Fruit fly (Drosophila melanogaster) whole organism, embryonic: Measurements from ENCODE around the gene Cpr92A.
A peak's percentile ranks its signal among the peaks of the same experiment; 100 is the strongest.

Experiments
- Atf6 ChIP-seq: fragments of 200-800 bp; sonication (Bioruptor generic); IDR thresholded peaks from 2 replicates; pipeline ENCODE4 v1.3.6; 2022; ENCODE audit warnings: missing biosample characterization, missing genetic modification characterization
- CG11695 ChIP-seq: fragments of 200-800 bp; sonication (Bioruptor generic); IDR thresholded peaks from 3 replicates; pipeline ENCODE4 v1.3.6; 2022; ENCODE audit warnings: missing biosample characterization, missing genetic modification characterization
- CG13287 ChIP-seq: fragments of 200-800 bp; sonication (Bioruptor generic); IDR thresholded peaks from 2 replicates; pipeline ENCODE4 v1.3.6; 2022; ENCODE audit warnings: missing biosample characterization, missing genetic modification characterization; ENCODE audit not compliant: partially characterized antibody
- CG13894 ChIP-seq: fragments of 200-800 bp; sonication (Bioruptor generic); optimal IDR thresholded peaks from 3 replicates; lab custom pipeline; 2018; ENCODE audit warnings: missing biosample characterization, mild to moderate bottlenecking, missing genetic modification characterization, moderate library complexity
- CG14667 ChIP-seq: fragments of 200-800 bp; sonication (Bioruptor generic); IDR thresholded peaks from 2 replicates; pipeline ENCODE4 v1.3.6; 2022; ENCODE audit warnings: missing biosample characterization, missing genetic modification characterization
- CG31365 ChIP-seq: fragments of 200-800 bp; sonication (Bioruptor generic); optimal IDR thresholded peaks from 2 replicates; lab custom pipeline; 2018; ENCODE audit warnings: missing biosample characterization, mild to moderate bottlenecking, missing genetic modification characterization
- CG32532 ChIP-seq: fragments of 200-800 bp; sonication (Bioruptor generic); IDR thresholded peaks from 2 replicates; pipeline ENCODE4 v1.3.6; 2022; ENCODE audit warnings: missing biosample characterization, missing genetic modification characterization
- CG34224 ChIP-seq: fragments of 200-800 bp; sonication (Bioruptor generic); IDR thresholded peaks from 3 replicates; pipeline ENCODE4 v1.3.6; 2022; ENCODE audit warnings: missing biosample characterization, missing genetic modification characterization; ENCODE audit not compliant: partially characterized antibody
- CG34376 ChIP-seq: fragments of 200-800 bp; sonication (Bioruptor generic); optimal IDR thresholded peaks from 2 replicates; lab custom pipeline; 2018; ENCODE audit warnings: missing biosample characterization, mild to moderate bottlenecking, missing genetic modification characterization
- CG4707 ChIP-seq: fragments of 200-800 bp; sonication (Bioruptor generic); optimal IDR thresholded peaks from 2 replicates; lab custom pipeline; 2018; ENCODE audit warnings: missing biosample characterization, mild to moderate bottlenecking, missing genetic modification characterization, moderate library complexity
- CG5180 ChIP-seq: fragments of 200-800 bp; sonication (Bioruptor generic); optimal IDR thresholded peaks from 3 replicates; lab custom pipeline; 2017; ENCODE audit warnings: missing biosample characterization, missing genetic modification characterization, mild to moderate bottlenecking, moderate library complexity, missing genetic modification reagents
- CG5953 ChIP-seq: fragments of 200-800 bp; sonication (Bioruptor generic); IDR thresholded peaks from 2 replicates; pipeline ENCODE4 v1.3.6; 2022; ENCODE audit warnings: missing biosample characterization, missing genetic modification characterization
- CG6813 ChIP-seq: fragments of 200-800 bp; sonication (Bioruptor generic); optimal IDR thresholded peaks from 2 replicates; lab custom pipeline; 2017; ENCODE audit warnings: missing biosample characterization, missing genetic modification characterization, mild to moderate bottlenecking, moderate library complexity, missing genetic modification reagents
- CG9215 ChIP-seq: fragments of 200-800 bp; sonication (Bioruptor generic); IDR thresholded peaks from 2 replicates; pipeline ENCODE4 v1.3.6; 2022; ENCODE audit warnings: missing biosample characterization, missing genetic modification characterization
- CHES-1-like ChIP-seq: fragments of 200-800 bp; sonication (Bioruptor generic); optimal IDR thresholded peaks from 2 replicates; lab custom pipeline; 2016; ENCODE audit warnings: missing biosample characterization, missing genetic modification characterization
- Dbx ChIP-seq: fragments of 200-800 bp; sonication (Bioruptor generic); IDR thresholded peaks from 3 replicates; pipeline ENCODE4 v1.3.6; 2022; ENCODE audit warnings: missing biosample characterization, missing genetic modification characterization
- Dp ChIP-seq: fragments of 200-800 bp; sonication (Bioruptor generic); optimal IDR thresholded peaks from 2 replicates; lab custom pipeline; 2018; ENCODE audit warnings: missing biosample characterization, mild to moderate bottlenecking, missing genetic modification characterization, moderate library complexity
- Dref ChIP-seq: fragments of 200-800 bp; sonication (Bioruptor generic); IDR thresholded peaks from 2 replicates; pipeline ENCODE4 v1.3.6; 2022; ENCODE audit warnings: missing biosample characterization, missing genetic modification characterization
- Drgx ChIP-seq: fragments of 200-800 bp; sonication (Bioruptor generic); IDR thresholded peaks from 2 replicates; pipeline ENCODE4 v1.3.6; 2022; ENCODE audit warnings: missing biosample characterization, missing genetic modification characterization
- E2f2 ChIP-seq: fragments of 200-800 bp; sonication (Bioruptor generic); IDR thresholded peaks from 2 replicates; pipeline ENCODE4 v1.3.6; 2022; ENCODE audit warnings: missing biosample characterization, missing genetic modification characterization
- HLH4C ChIP-seq: fragments of 200-800 bp; sonication (Bioruptor generic); IDR thresholded peaks from 3 replicates; pipeline ENCODE4 v1.3.6; 2022; ENCODE audit warnings: missing biosample characterization, missing genetic modification characterization; ENCODE audit not compliant: partially characterized antibody
- HmgZ ChIP-seq: fragments of 200-800 bp; sonication (Bioruptor generic); optimal IDR thresholded peaks from 2 replicates; lab custom pipeline; 2018; ENCODE audit warnings: missing biosample characterization, mild to moderate bottlenecking, missing genetic modification characterization
- Hr51 ChIP-seq, 2 experiments: fragments of 200-800 bp; sonication (Bioruptor generic); optimal IDR thresholded peaks; 2 replicates in 1 of 2; 3 replicates in 1 of 2; lab custom pipeline; 2016 to 2018; ENCODE audit warnings: missing biosample characterization in 2 of 2, missing genetic modification characterization in 2 of 2, mild to moderate bottlenecking in 1 of 2, moderate library complexity in 1 of 2
- Jarid2 ChIP-seq: fragments of 200-800 bp; sonication (Bioruptor generic); optimal IDR thresholded peaks from 3 replicates; lab custom pipeline; 2017; ENCODE audit warnings: mild to moderate bottlenecking, missing biosample characterization, missing genetic modification reagents, missing genetic modification characterization
- MBD-R2 ChIP-seq: fragments of 200-800 bp; sonication (Bioruptor generic); IDR thresholded peaks from 2 replicates; pipeline ENCODE4 v1.3.6; 2022; ENCODE audit warnings: missing biosample characterization, missing genetic modification characterization
- NFAT ChIP-seq: fragments of 200-800 bp; sonication (Bioruptor generic); IDR thresholded peaks from 2 replicates; pipeline ENCODE4 v1.3.6; 2022; ENCODE audit warnings: missing biosample characterization, missing genetic modification characterization
- PHDP ChIP-seq: fragments of 200-800 bp; sonication (Bioruptor generic); optimal IDR thresholded peaks from 3 replicates; lab custom pipeline; 2018; ENCODE audit warnings: missing biosample characterization, mild to moderate bottlenecking, missing genetic modification characterization, moderate library complexity
- Rfx ChIP-seq: fragments of 200-800 bp; sonication (Bioruptor generic); IDR thresholded peaks from 2 replicates; pipeline ENCODE4 v1.3.6; 2022; ENCODE audit warnings: missing biosample characterization, missing genetic modification characterization
- YL-1 ChIP-seq: fragments of 200-800 bp; sonication (Bioruptor generic); optimal IDR thresholded peaks from 3 replicates; lab custom pipeline; 2017; ENCODE audit warnings: missing biosample characterization, mild to moderate bottlenecking, missing genetic modification characterization
- cg ChIP-seq: fragments of 200-800 bp; sonication (Bioruptor generic); optimal IDR thresholded peaks from 3 replicates; lab custom pipeline; 2019; ENCODE audit warnings: missing biosample characterization, mild to moderate bottlenecking, missing genetic modification characterization, moderate library complexity
- crol ChIP-seq: fragments of 200-800 bp; sonication (Bioruptor generic); IDR thresholded peaks from 2 replicates; pipeline ENCODE4 v1.3.6; 2022; ENCODE audit warnings: missing biosample characterization, missing genetic modification characterization
- da ChIP-seq: fragments of 200-800 bp; sonication (Bioruptor generic); optimal IDR thresholded peaks from 2 replicates; lab custom pipeline; 2016; ENCODE audit warnings: missing biosample characterization, missing genetic modification characterization
- ewg ChIP-seq: fragments of 200-800 bp; sonication (Bioruptor generic); optimal IDR thresholded peaks from 3 replicates; lab custom pipeline; 2017; ENCODE audit warnings: mild to moderate bottlenecking, missing biosample characterization, missing genetic modification reagents, missing genetic modification characterization
- hbn ChIP-seq: fragments of 200-800 bp; sonication (Bioruptor generic); IDR thresholded peaks from 2 replicates; pipeline ENCODE4 v1.3.6; 2022; ENCODE audit warnings: missing biosample characterization, missing genetic modification characterization; ENCODE audit not compliant: partially characterized antibody
- hkb ChIP-seq, 2 experiments: fragments of 200-800 bp in 1 of 2; fragments of >200 bp in 1 of 2; sonication (Bioruptor generic) in 1 of 2; IDR thresholded peaks in 1 of 2; optimal IDR thresholded peaks in 1 of 2; 2 replicates each; pipeline versions ENCODE4 v1.3.6 to Lab custom; 2017 to 2022; ENCODE audit warnings: missing biosample characterization in 1 of 2, missing genetic modification characterization in 1 of 2
- otp ChIP-seq: fragments of 200-800 bp; sonication (Bioruptor generic); IDR thresholded peaks from 3 replicates; pipeline ENCODE4, ENCODE4 v1.3.6; 2022; ENCODE audit warnings: missing biosample characterization, missing genetic modification characterization
- rib ChIP-seq: fragments of 200-800 bp; sonication (Bioruptor generic); IDR thresholded peaks from 2 replicates; pipeline ENCODE4 v1.3.6; 2022; ENCODE audit warnings: missing biosample characterization, missing genetic modification characterization
- row ChIP-seq: fragments of 200-800 bp; sonication (Bioruptor generic); IDR thresholded peaks from 3 replicates; pipeline ENCODE4 v1.3.6; 2022; ENCODE audit warnings: missing biosample characterization, missing genetic modification characterization
- scrt ChIP-seq: fragments of 200-800 bp; sonication (Bioruptor generic); optimal IDR thresholded peaks from 2 replicates; lab custom pipeline; 2018; ENCODE audit warnings: missing biosample characterization, mild to moderate bottlenecking, missing genetic modification characterization, moderate library complexity
- sna ChIP-seq: fragments of 200-800 bp; sonication (Bioruptor generic); IDR thresholded peaks from 2 replicates; pipeline ENCODE4 v1.3.6; 2022; ENCODE audit warnings: missing biosample characterization, missing genetic modification characterization; ENCODE audit not compliant: partially characterized antibody
- so ChIP-seq: fragments of 200-800 bp; sonication (Bioruptor generic); IDR thresholded peaks from 3 replicates; pipeline ENCODE4 v1.3.6; 2022; ENCODE audit warnings: missing biosample characterization, missing genetic modification characterization
- sqz ChIP-seq: fragments of 200-800 bp; sonication (Bioruptor generic); optimal IDR thresholded peaks from 3 replicates; lab custom pipeline; 2018; ENCODE audit warnings: missing biosample characterization, mild to moderate bottlenecking, missing genetic modification characterization
- sr ChIP-seq: fragments of 200-800 bp; sonication (Bioruptor generic); IDR thresholded peaks from 3 replicates; pipeline ENCODE4 v1.3.6; 2022; ENCODE audit warnings: missing biosample characterization, missing genetic modification characterization
- ttk ChIP-seq: fragments of 200-800 bp; sonication (Bioruptor generic); IDR thresholded peaks from 2 replicates; pipeline ENCODE4 v2.1.2; 2022; ENCODE audit warnings: missing biosample characterization, missing genetic modification characterization
- vvl ChIP-seq: fragments of 200-800 bp; sonication (Bioruptor generic); IDR thresholded peaks from 2 replicates; pipeline ENCODE4 v1.3.6; 2022; ENCODE audit warnings: missing biosample characterization, missing genetic modification characterization
- wdn ChIP-seq: fragments of 200-800 bp; sonication (Bioruptor generic); IDR thresholded peaks from 2 replicates; pipeline ENCODE4 v1.3.6; 2022; ENCODE audit warnings: missing biosample characterization, missing genetic modification characterization

Cpr92A gene

dm6 chr3R:19641498-19642065 lies 42.8 kb upstream of the Cpr92A start (continued):
- TF ChIP-seq CHES-1-like = no peak
- TF ChIP-seq hkb (optimal IDR thresholded peaks at IDR 0.05; lab: Kevin White, UChicago) = no peak
- peak; percentile 93 for TF ChIP-seq hkb (GFP tag; IDR thresholded peaks at IDR 0.05; lab: Robert Waterston, UW)

- TF ChIP-seq HLH4C (GFP tag; lab: Robert Waterston, UW) (no peak), Rfx (GFP tag; lab: Robert Waterston, UW) (peak; percentile 42; the same call in 1 of the 2 replicates), wdn (GFP tag; lab: Robert Waterston, UW) (0 out of 2 replicates have a peak, but pooled peaks have one; percentile 10), Drgx (GFP tag; lab: Robert Waterston, UW) (no peak), sna (peak; percentile 58; the same call in 1 of the 2 replicates), CG34376 (GFP tag; lab: Kevin White, UChicago) (peak; percentile 32), MBD-R2 (GFP tag; lab: Robert Waterston, UW) (no peak; the same call in 1 of the 2 replicates), CG32532 (peak; percentile 39; the same call in 1 of the 2 replicates), CG34224 (GFP tag; lab: Robert Waterston, UW) (peak; percentile 62), crol (GFP tag; lab: Robert Waterston, UW) (peak; percentile 97), PHDP (tag; lab: Kevin White, UChicago) (peak; percentile 33), row (GFP tag; lab: Robert Waterston, UW) (peak; percentile 16; the same call in 1 of the 3 replicates), cg (peak; percentile 66), ewg (GFP tag; lab: Kevin White, UChicago) (peak; percentile 36), Jarid2 (GFP tag; lab: Kevin White, UChicago) (peak; percentile 62), CG4707 (GFP tag; lab: Kevin White, UChicago) (no peak), sqz (peak; percentile 68), Dbx (GFP tag; lab: Robert Waterston, UW) (0 out of 3 replicates have a peak, but pooled peaks have one; percentile 33), CG9215 (GFP tag; lab: Robert Waterston, UW) (no peak), Dp (GFP tag; lab: Kevin White, UChicago) (no peak), rib (peak; percentile 49), CG6813 (GFP tag; lab: Kevin White, UChicago) (peak; percentile 4), CG13287 (peak; percentile 52), sr (GFP tag; lab: Robert Waterston, UW) (peak; percentile 9; the same call in 1 of the 3 replicates), NFAT (GFP tag; lab: Robert Waterston, UW) (peak; percentile 57), CG31365 (tag; lab: Kevin White, UChicago) (peak; percentile 5), Atf6 (no peak), otp (GFP tag; lab: Robert Waterston, UW) (0 out of 3 replicates have a peak, but pooled peaks have one; percentile 42), so (GFP tag; lab: Robert Waterston, UW) (0 out of 3 replicates have a peak, but pooled peaks have one; percentile 46), ttk (GFP tag; lab: Robert Waterston, UW) (peak; percentile 50; the same call in 1 of the 2 replicates), CG14667 (GFP tag; lab: Robert Waterston, UW) (no peak), CG5180 (GFP tag; lab: Kevin White, UChicago) (peak; percentile 42), CG13894 (tag; lab: Kevin White, UChicago) (peak; percentile 11), HmgZ (tag; lab: Kevin White, UChicago) (peak; percentile 8), CG11695 (GFP tag; lab: Robert Waterston, UW) (peak; percentile 17; the same call in 1 of the 3 replicates), Hr51 (GFP tag; optimal IDR thresholded peaks at IDR 0.05; lab: Kevin White, UChicago) (peak in 1 of 2 experiments; percentile 19), vvl (GFP tag; lab: Robert Waterston, UW) (peak; percentile 26; the same call in 1 of the 2 replicates), hbn (0 out of 2 replicates have a peak, but pooled peaks have one; percentile 45), Dref (GFP tag; lab: Robert Waterston, UW) (0 out of 2 replicates have a peak, but pooled peaks have one; percentile 22), da (GFP tag; lab: Kevin White, UChicago) (no peak), E2f2 (GFP tag; lab: Robert Waterston, UW) (0 out of 2 replicates have a peak, but pooled peaks have one; percentile 16), YL-1 (GFP tag; lab: Kevin White, UChicago) (no peak), CG5953 (no peak), scrt (peak; percentile 8)
These were observed 42.3 kb upstream of the Cpr92A start for dm6 chr3R:19641058-19641457.
